Worm (Caenorhabditis elegans) whole organism, L2 larva: ENCODE results near the gene fbxa-156.
A peak's percentile ranks its signal among the peaks of the same experiment; 100 is the strongest.
"Not testable (repeated sequence)": the region's sequence is repeated elsewhere in the genome, so short reads cannot be mapped to it uniquely, and the experiment has no call there.

Source experiments
- C34F6.9 ChIP-seq: fragments of 150-350 bp; optimal IDR thresholded peaks from 2 replicates; lab custom pipeline; 2014; ENCODE audit warnings: missing biosample characterization, missing genetic modification characterization
- F13H6.1 ChIP-seq: sonication (generic microtip); optimal IDR thresholded peaks from 2 replicates; lab custom pipeline; 2016; ENCODE audit warnings: missing genetic modification characterization, missing compliant biosample characterization
- R02D3.7 ChIP-seq: fragments of 150-350 bp; optimal IDR thresholded peaks from 2 replicates; lab custom pipeline; 2014; ENCODE audit warnings: missing biosample characterization, missing genetic modification characterization
- Y55F3AM.14 ChIP-seq: fragments of 200-800 bp; sonication (Bioruptor generic); optimal IDR thresholded peaks from 2 replicates; lab custom pipeline; 2018; ENCODE audit warnings: mild to moderate bottlenecking, missing genetic modification characterization, missing compliant biosample characterization
- alr-1 ChIP-seq: fragments of 150-350 bp; optimal IDR thresholded peaks from 2 replicates; lab custom pipeline; 2014; ENCODE audit warnings: missing biosample characterization, missing genetic modification characterization
- aly-2 ChIP-seq: fragments of 150-350 bp; optimal IDR thresholded peaks from 2 replicates; lab custom pipeline; 2014; ENCODE audit warnings: missing biosample characterization, missing genetic modification characterization
- ama-1 ChIP-seq: fragments of 150-350 bp; optimal IDR thresholded peaks from 2 replicates; lab custom pipeline; 2018; ENCODE audit warnings: inconsistent platforms
- ceh-16 ChIP-seq: fragments of 150-350 bp; optimal IDR thresholded peaks from 2 replicates; lab custom pipeline; 2014; ENCODE audit warnings: missing biosample characterization, missing genetic modification characterization
- ceh-82 ChIP-seq: fragments of 150-350 bp; optimal IDR thresholded peaks from 2 replicates; lab custom pipeline; 2014; ENCODE audit warnings: missing biosample characterization, missing genetic modification characterization
- crh-2 ChIP-seq: sonication (generic microtip); optimal IDR thresholded peaks from 2 replicates; lab custom pipeline; 2017; ENCODE audit warnings: missing biosample characterization, missing genetic modification characterization
- dmd-4 ChIP-seq: sonication (generic microtip); optimal IDR thresholded peaks from 2 replicates; lab custom pipeline; 2017; ENCODE audit warnings: missing biosample characterization, missing genetic modification characterization
- egl-27 ChIP-seq: sonication (generic microtip); optimal IDR thresholded peaks from 3 replicates; lab custom pipeline; 2017; ENCODE audit warnings: missing biosample characterization, missing genetic modification reagents, missing genetic modification characterization
- lin-11 ChIP-seq: fragments of 150-350 bp; sonication (generic microtip); optimal IDR thresholded peaks from 2 replicates; lab custom pipeline; 2014; ENCODE audit warnings: missing biosample characterization, missing genetic modification characterization, inconsistent platforms, mixed read lengths
- lin-13 ChIP-seq: fragments of 150-350 bp; optimal IDR thresholded peaks from 2 replicates; lab custom pipeline; 2014; ENCODE audit warnings: missing biosample characterization, missing genetic modification reagents, missing genetic modification characterization
- lin-39 ChIP-seq: fragments of 150-350 bp; optimal IDR thresholded peaks from 2 replicates; lab custom pipeline; 2014; ENCODE audit warnings: missing biosample characterization, missing genetic modification reagents, missing genetic modification characterization
- lsy-2 ChIP-seq, 2 experiments: fragments of 150-350 bp in 1 of 2; sonication (generic microtip) in 1 of 2; optimal IDR thresholded peaks; 2 replicates each; lab custom pipeline; 2014 to 2017; ENCODE audit warnings: missing biosample characterization in 2 of 2, missing genetic modification characterization in 2 of 2
- mab-5 ChIP-seq: fragments of 150-350 bp; optimal IDR thresholded peaks from 2 replicates; lab custom pipeline; 2014; ENCODE audit warnings: missing biosample characterization, missing genetic modification characterization
- mbf-1 ChIP-seq: sonication (generic microtip); optimal IDR thresholded peaks from 2 replicates; lab custom pipeline; 2017; ENCODE audit warnings: missing biosample characterization, missing genetic modification characterization
- mdl-1 ChIP-seq, 2 experiments: fragments of 150-350 bp in 1 of 2; sonication (generic microtip) in 1 of 2; optimal IDR thresholded peaks; 2 replicates each; lab custom pipeline; 2017; ENCODE audit warnings: missing biosample characterization in 2 of 2, missing genetic modification characterization in 2 of 2
- nhr-10 ChIP-seq: sonication (generic microtip); optimal IDR thresholded peaks from 2 replicates; lab custom pipeline; 2017; ENCODE audit warnings: missing biosample characterization, missing genetic modification characterization
- nhr-11 ChIP-seq: fragments of 150-350 bp; optimal IDR thresholded peaks from 2 replicates; lab custom pipeline; 2014; ENCODE audit warnings: missing biosample characterization, missing genetic modification characterization
- nhr-12 ChIP-seq: fragments of 150-350 bp; optimal IDR thresholded peaks from 2 replicates; lab custom pipeline; 2014; ENCODE audit warnings: missing biosample characterization, missing genetic modification characterization
- nhr-129 ChIP-seq: fragments of 150-350 bp; optimal IDR thresholded peaks from 2 replicates; lab custom pipeline; 2014; ENCODE audit warnings: missing biosample characterization, missing genetic modification characterization
- nhr-21 ChIP-seq: fragments of 150-350 bp; optimal IDR thresholded peaks from 2 replicates; lab custom pipeline; 2014; ENCODE audit warnings: missing biosample characterization, missing genetic modification characterization
- nhr-23 ChIP-seq: fragments of 150-350 bp; optimal IDR thresholded peaks from 2 replicates; lab custom pipeline; 2014; ENCODE audit warnings: missing biosample characterization, missing genetic modification reagents, missing genetic modification characterization
- nhr-25 ChIP-seq: fragments of 150-350 bp; sonication (generic microtip); optimal IDR thresholded peaks from 3 replicates; lab custom pipeline; 2014; ENCODE audit warnings: missing biosample characterization, missing genetic modification characterization
- nhr-6 ChIP-seq: fragments of 150-350 bp; optimal IDR thresholded peaks from 2 replicates; lab custom pipeline; 2014; ENCODE audit warnings: missing biosample characterization, missing genetic modification characterization
- nhr-77 ChIP-seq: fragments of 150-350 bp; optimal IDR thresholded peaks from 2 replicates; lab custom pipeline; 2014; ENCODE audit warnings: missing biosample characterization, missing genetic modification characterization
- peb-1 ChIP-seq: fragments of 150-350 bp; optimal IDR thresholded peaks from 2 replicates; lab custom pipeline; 2014; ENCODE audit warnings: missing biosample characterization, missing genetic modification characterization
- skn-1 ChIP-seq: sonication (generic microtip); optimal IDR thresholded peaks from 2 replicates; lab custom pipeline; 2017; ENCODE audit warnings: missing biosample characterization, missing genetic modification characterization
- sma-3 ChIP-seq: sonication (generic microtip); optimal IDR thresholded peaks from 2 replicates; lab custom pipeline; 2016; ENCODE audit warnings: missing genetic modification reagents, missing genetic modification characterization, missing compliant biosample characterization
- sma-9 ChIP-seq, 2 experiments: fragments of 150-350 bp in 1 of 2; sonication (generic microtip) in 1 of 2; optimal IDR thresholded peaks; 2 replicates each; lab custom pipeline; 2014 to 2016; ENCODE audit warnings: missing genetic modification characterization in 2 of 2, mild to moderate bottlenecking in 1 of 2, missing biosample characterization in 1 of 2, missing compliant biosample characterization in 1 of 2, missing genetic modification reagents in 1 of 2, moderate library complexity in 1 of 2
- snpc-4 ChIP-seq: fragments of 150-350 bp; optimal IDR thresholded peaks from 2 replicates; lab custom pipeline; 2014; ENCODE audit warnings: missing biosample characterization, missing genetic modification characterization
- unc-39 ChIP-seq: fragments of 150-350 bp; optimal IDR thresholded peaks from 2 replicates; lab custom pipeline; 2014; ENCODE audit warnings: missing biosample characterization, missing genetic modification characterization
- unc-55 ChIP-seq: fragments of 150-350 bp; sonication (generic microtip); optimal IDR thresholded peaks from 3 replicates; lab custom pipeline; 2014; ENCODE audit warnings: missing biosample characterization, missing genetic modification reagents, missing genetic modification characterization
- unc-62 ChIP-seq: fragments of 150-350 bp; optimal IDR thresholded peaks from 2 replicates; lab custom pipeline; 2014; ENCODE audit warnings: missing biosample characterization, missing genetic modification reagents, missing genetic modification characterization
- zag-1 ChIP-seq: fragments of 150-350 bp; optimal IDR thresholded peaks from 2 replicates; lab custom pipeline; 2014; ENCODE audit warnings: missing biosample characterization, missing genetic modification characterization
- ztf-1 ChIP-seq: fragments of 200-800 bp; sonication (Bioruptor generic); conservative IDR thresholded peaks from 2 replicates; pipeline ENCODE4 v1.3.6; 2022; ENCODE audit warnings: missing genetic modification characterization, missing compliant biosample characterization
- ztf-11 ChIP-seq: sonication (generic microtip); optimal IDR thresholded peaks from 2 replicates; lab custom pipeline; 2017; ENCODE audit warnings: missing biosample characterization, missing genetic modification characterization
- ztf-4 ChIP-seq: fragments of 150-350 bp; optimal IDR thresholded peaks from 2 replicates; lab custom pipeline; 2014; ENCODE audit warnings: missing biosample characterization, missing genetic modification characterization

The fbxa-156 gene

DNA sequence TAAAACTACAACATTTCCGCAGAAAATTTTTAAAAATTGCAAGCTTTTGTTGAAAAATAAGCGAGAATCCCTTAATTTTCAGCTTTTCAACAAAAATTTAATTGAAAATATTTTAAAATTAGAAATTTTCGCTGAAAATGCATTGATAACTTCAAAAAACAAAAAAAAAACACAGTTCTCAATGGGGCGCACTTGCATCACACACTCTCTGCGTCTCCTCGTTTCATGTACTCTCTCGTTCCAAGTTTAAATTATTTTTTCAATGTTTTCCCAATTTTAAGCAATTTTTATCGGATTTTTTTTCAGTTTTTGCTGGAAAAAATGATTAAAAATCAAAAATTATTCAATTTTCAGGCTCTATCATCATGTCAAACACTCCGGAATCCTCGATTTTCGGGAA lies 25.5 kb downstream of the fbxa-156 start, which contains the start of gene phf-14 (continued):
- TF ChIP-seq sma-9 (GFP tag; optimal IDR thresholded peaks at IDR 0.05; lab: Kevin White, UChicago) (no peak), sma-9 (tag; optimal IDR thresholded peaks at IDR 0.05; lab: Kevin White, UChicago) (no peak), unc-62 (GFP tag; lab: Kevin White, UChicago) (no peak), sma-3 (GFP tag; lab: Kevin White, UChicago) (no peak), mab-5 (tag; lab: Kevin White, UChicago) (no peak), aly-2 (tag; lab: Kevin White, UChicago) (no peak), nhr-11 (no peak), ama-1 (lab: Kevin White, UChicago) (no peak), ceh-82 (tag; lab: Kevin White, UChicago) (no peak), nhr-23 (no peak), lsy-2 (tag; optimal IDR thresholded peaks at IDR 0.05; lab: Kevin White, UChicago) (peak; percentile 19 to 75), peb-1 (tag; lab: Kevin White, UChicago) (no peak), nhr-21 (tag; lab: Kevin White, UChicago) (no peak)

DNA sequence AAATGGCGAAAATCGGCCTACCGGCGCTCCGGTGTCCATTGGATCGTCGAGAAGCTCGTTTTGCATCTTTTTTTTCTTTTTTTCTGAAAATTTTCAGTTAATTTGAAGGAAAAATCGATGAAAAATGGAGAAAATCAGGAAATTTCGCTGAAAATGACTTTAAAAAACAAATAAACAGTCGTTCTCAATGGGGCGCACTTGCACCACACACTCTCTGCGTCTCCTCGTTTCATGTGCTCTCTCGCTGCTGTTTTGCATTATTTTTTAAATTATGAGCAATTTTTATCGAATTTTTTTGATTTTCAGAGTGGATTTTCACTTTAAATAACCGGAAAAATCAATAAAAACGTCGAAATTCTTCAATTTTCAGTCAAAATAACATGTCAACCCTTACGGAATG lies 26.0 kb downstream of the fbxa-156 start, which contains the start of gene csn-1:
Gene csn-1 (minus strand): TSS at position 83 of the 400 bp plus-strand sequence.
- TF ChIP-seq ztf-1 (GFP tag; lab: Robert Waterston, UW) = no peak
- TF ChIP-seq lin-13 (GFP tag; lab: Kevin White, UChicago) = peak; percentile 4
- TF ChIP-seq unc-55 (GFP tag; lab: Kevin White, UChicago) = peak; percentile 31

DNA sequence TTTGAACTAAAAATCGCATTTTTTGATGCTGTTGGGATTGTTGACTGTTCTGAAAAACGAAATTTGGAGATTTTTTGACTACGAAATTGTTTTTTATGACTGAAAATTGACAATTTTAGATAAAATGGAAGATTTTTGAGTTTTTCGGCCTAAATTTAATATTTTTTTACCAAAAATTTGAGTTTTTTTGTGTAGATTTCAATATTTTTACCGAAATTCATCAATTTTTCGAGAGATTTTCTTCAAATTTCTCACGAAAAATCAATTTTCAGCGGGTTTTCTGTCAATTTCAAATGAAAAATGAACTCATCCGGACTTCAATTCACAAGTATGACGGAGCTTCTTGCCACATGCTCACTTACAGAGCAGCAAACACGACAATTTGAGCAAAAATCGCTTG lies 31.3 kb downstream of the fbxa-156 start, which contains the start of gene Y59A8A.8:
Gene Y59A8A.8 (plus strand): TSS at position 301 of the 400 bp plus-strand sequence.
- not testable (repeated sequence) for TF ChIP-seq nhr-10 (tag; lab: Kevin White, UChicago); unc-39 (tag; lab: Kevin White, UChicago); Y55F3AM.14 (GFP tag; lab: Kevin White, UChicago)

DNA sequence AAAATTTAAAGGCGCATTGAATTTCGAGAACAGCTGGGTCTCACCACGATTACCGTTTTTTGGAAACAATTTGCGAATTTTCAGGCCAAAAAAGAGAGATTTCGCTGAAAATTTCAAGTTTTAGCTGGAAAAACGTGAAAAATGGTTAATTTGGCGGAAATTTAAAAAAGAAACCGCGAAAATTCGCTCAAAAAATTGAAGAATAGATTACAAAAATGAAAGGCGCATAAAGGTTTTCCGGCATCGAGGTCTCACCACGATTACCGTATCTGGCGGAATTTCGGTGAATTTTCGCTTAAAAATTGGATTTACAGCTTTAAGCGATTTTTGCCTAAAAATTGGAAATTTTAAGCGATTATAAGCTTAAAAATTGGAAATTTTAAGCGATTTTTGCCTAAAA lies 37.1 kb downstream of the fbxa-156 start:
- no peak for TF ChIP-seq dmd-4 (tag; lab: Kevin White, UChicago)

DNA sequence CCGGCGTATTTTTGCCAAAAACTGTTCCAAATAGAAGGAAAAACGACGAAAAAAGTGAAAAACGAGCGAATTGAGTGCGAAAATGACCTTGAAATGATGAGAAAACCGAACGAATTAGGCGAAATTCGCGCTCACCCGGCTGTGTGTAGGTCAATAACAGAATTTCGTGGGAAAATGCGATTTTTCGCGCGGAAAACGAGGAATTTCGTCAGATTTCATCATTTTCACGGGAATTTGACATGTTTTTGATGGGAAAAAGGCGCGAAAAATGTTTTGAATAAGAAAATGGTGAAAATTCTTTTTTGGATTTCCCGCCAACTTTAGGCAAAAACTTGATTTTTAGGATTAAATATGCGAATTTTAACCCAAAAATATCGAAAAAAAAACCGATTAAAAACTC lies 37.5 kb downstream of the fbxa-156 start:
- no peak for TF ChIP-seq nhr-21 (tag; lab: Kevin White, UChicago)
- no peak for TF ChIP-seq sma-9 (GFP tag; optimal IDR thresholded peaks at IDR 0.05; lab: Kevin White, UChicago)
- no peak for TF ChIP-seq sma-9 (tag; optimal IDR thresholded peaks at IDR 0.05; lab: Kevin White, UChicago)
- no peak for TF ChIP-seq lsy-2 (tag; optimal IDR thresholded peaks at IDR 0.05; lab: Kevin White, UChicago)
- no peak for TF ChIP-seq skn-1 (tag; lab: Kevin White, UChicago)
- TF ChIP-seq R02D3.7 (tag; lab: Kevin White, UChicago) = no peak
- TF ChIP-seq ceh-16 (tag; lab: Kevin White, UChicago) = no peak
- TF ChIP-seq C34F6.9 (tag; lab: Kevin White, UChicago) = no peak
- TF ChIP-seq nhr-77 (tag; lab: Kevin White, UChicago) = no peak
- no peak for TF ChIP-seq mdl-1 (tag; optimal IDR thresholded peaks at IDR 0.05; lab: Kevin White, UChicago)
- TF ChIP-seq zag-1 (tag; lab: Kevin White, UChicago) = no peak
- no peak for TF ChIP-seq nhr-25 (tag; lab: Kevin White, UChicago)
- no peak for TF ChIP-seq Y55F3AM.14 (GFP tag; lab: Kevin White, UChicago)
- TF ChIP-seq nhr-10 (tag; lab: Kevin White, UChicago) = no peak

DNA sequence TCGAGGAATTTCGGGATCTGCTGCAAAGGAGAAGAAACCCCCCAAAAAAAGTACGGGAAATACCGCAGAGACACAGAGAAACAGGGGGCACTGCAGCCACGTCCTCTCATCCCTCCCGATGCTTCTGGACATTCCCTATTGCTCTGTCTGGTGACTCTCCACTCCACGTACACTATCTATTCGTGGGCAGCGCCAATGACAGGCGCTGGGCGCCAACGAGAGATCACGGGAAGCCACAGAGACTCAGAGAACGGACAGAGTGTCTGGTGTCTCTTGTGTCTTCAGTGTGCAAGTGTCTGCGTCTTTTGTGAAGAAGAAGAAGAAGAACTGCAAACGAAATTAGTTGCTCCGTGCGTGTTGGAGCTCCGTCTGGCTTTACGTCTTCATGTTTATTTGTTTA lies 38.7 kb downstream of the fbxa-156 start:
- TF ChIP-seq lin-11 (tag; lab: Kevin White, UChicago) (peak; percentile 91), egl-27 (peak; percentile 80), sma-9 (GFP tag; optimal IDR thresholded peaks at IDR 0.05; lab: Kevin White, UChicago) (peak; percentile 80), sma-9 (tag; optimal IDR thresholded peaks at IDR 0.05; lab: Kevin White, UChicago) (no peak), ceh-16 (tag; lab: Kevin White, UChicago) (peak; percentile 23), R02D3.7 (tag; lab: Kevin White, UChicago) (no peak), mab-5 (tag; lab: Kevin White, UChicago) (peak; percentile 13), skn-1 (tag; lab: Kevin White, UChicago) (no peak), sma-3 (GFP tag; lab: Kevin White, UChicago) (peak; percentile 72), mdl-1 (tag; optimal IDR thresholded peaks at IDR 0.05; lab: Kevin White, UChicago) (peak; percentile 34 to 74), dmd-4 (tag; lab: Kevin White, UChicago) (no peak), ztf-11 (tag; lab: Kevin White, UChicago) (peak; percentile 2), nhr-12 (tag; lab: Kevin White, UChicago) (no peak), nhr-6 (tag; lab: Kevin White, UChicago) (peak; percentile 55), mbf-1 (tag; lab: Kevin White, UChicago) (no peak), snpc-4 (peak; percentile 76), ztf-4 (tag; lab: Kevin White, UChicago) (no peak), alr-1 (tag; lab: Kevin White, UChicago) (no peak), crh-2 (tag; lab: Kevin White, UChicago) (peak; percentile 96), unc-55 (GFP tag; lab: Kevin White, UChicago) (peak; percentile 87), nhr-11 (no peak), Y55F3AM.14 (GFP tag; lab: Kevin White, UChicago) (no peak), lin-39 (tag; lab: Kevin White, UChicago) (no peak), zag-1 (tag; lab: Kevin White, UChicago) (peak; percentile 74), unc-39 (tag; lab: Kevin White, UChicago) (no peak), F13H6.1 (tag; lab: Kevin White, UChicago) (peak; percentile 94), lsy-2 (tag; optimal IDR thresholded peaks at IDR 0.05; lab: Kevin White, UChicago) (peak; percentile 72 to 91), nhr-21 (tag; lab: Kevin White, UChicago) (peak; percentile 67), nhr-129 (peak; percentile 91)
